Worm (Caenorhabditis elegans) whole organism, late embryonic: ENCODE data around the gene syp-1.

Source experiments
- ceh-34 ChIP-seq: sonication (generic microtip); optimal IDR thresholded peaks from 2 replicates; lab custom pipeline; 2016; ENCODE audit warnings: mild to moderate bottlenecking, missing genetic modification characterization, missing compliant biosample characterization
- syd-9 ChIP-seq: sonication (generic microtip); optimal IDR thresholded peaks from 2 replicates; lab custom pipeline; 2016; ENCODE audit warnings: mild to moderate bottlenecking, missing genetic modification characterization, moderate library complexity, missing compliant biosample characterization

ce11 chrV:16374676-16375075, 29.4 kb upstream of the syp-1 start, which contains the start of gene srv-34:
- TF ChIP-seq ceh-34 (tag; lab: Kevin White, UChicago) (no peak), syd-9 (tag; lab: Kevin White, UChicago) (no peak)
